Worm (Caenorhabditis elegans) whole organism, L1 larva: ENCODE measurements around the gene set-22.

Experiments
- blmp-1 ChIP-seq: fragments of 150-350 bp; optimal IDR thresholded peaks from 2 replicates; lab custom pipeline; 2014; ENCODE audit warnings: missing biosample characterization, missing genetic modification characterization
- egl-27 ChIP-seq, 2 experiments: fragments of 150-350 bp in 1 of 2; sonication (generic microtip); optimal IDR thresholded peaks; 3 replicates each; lab custom pipeline; 2017 to 2018; ENCODE audit warnings: missing biosample characterization in 2 of 2, missing genetic modification characterization in 2 of 2, missing genetic modification reagents in 2 of 2
- elt-2 ChIP-seq: sonication (generic microtip); optimal IDR thresholded peaks from 2 replicates; lab custom pipeline; 2016; ENCODE audit warnings: missing genetic modification characterization, mild to moderate bottlenecking, inconsistent platforms, missing compliant biosample characterization, missing genetic modification reagents
- fkh-10 ChIP-seq: sonication (generic microtip); optimal IDR thresholded peaks from 2 replicates; lab custom pipeline; 2017; ENCODE audit warnings: missing biosample characterization, missing genetic modification reagents, missing genetic modification characterization
- lin-15B ChIP-seq: fragments of 150-350 bp; sonication (generic microtip); optimal IDR thresholded peaks from 3 replicates; lab custom pipeline; 2014; ENCODE audit warnings: missing biosample characterization, missing genetic modification characterization
- nhr-12 ChIP-seq: sonication (generic microtip); optimal IDR thresholded peaks from 2 replicates; lab custom pipeline; 2017; ENCODE audit warnings: missing biosample characterization, missing genetic modification characterization
- nhr-237 ChIP-seq: fragments of 150-350 bp; optimal IDR thresholded peaks from 2 replicates; lab custom pipeline; 2014; ENCODE audit warnings: missing biosample characterization, missing genetic modification characterization
- nhr-47 ChIP-seq: sonication (generic microtip); optimal IDR thresholded peaks from 2 replicates; lab custom pipeline; 2016; ENCODE audit warnings: mild to moderate bottlenecking, missing genetic modification characterization, moderate library complexity, missing compliant biosample characterization
- nhr-84 ChIP-seq: sonication (generic microtip); optimal IDR thresholded peaks from 2 replicates; lab custom pipeline; 2017; ENCODE audit warnings: missing biosample characterization, missing genetic modification characterization
- pqm-1 ChIP-seq: sonication (generic microtip); optimal IDR thresholded peaks from 3 replicates; lab custom pipeline; 2017; ENCODE audit warnings: missing biosample characterization, missing genetic modification characterization
- rnt-1 ChIP-seq: sonication (generic microtip); optimal IDR thresholded peaks from 2 replicates; lab custom pipeline; 2016; ENCODE audit warnings: mild to moderate bottlenecking, missing genetic modification characterization, moderate library complexity, missing compliant biosample characterization

DNA sequence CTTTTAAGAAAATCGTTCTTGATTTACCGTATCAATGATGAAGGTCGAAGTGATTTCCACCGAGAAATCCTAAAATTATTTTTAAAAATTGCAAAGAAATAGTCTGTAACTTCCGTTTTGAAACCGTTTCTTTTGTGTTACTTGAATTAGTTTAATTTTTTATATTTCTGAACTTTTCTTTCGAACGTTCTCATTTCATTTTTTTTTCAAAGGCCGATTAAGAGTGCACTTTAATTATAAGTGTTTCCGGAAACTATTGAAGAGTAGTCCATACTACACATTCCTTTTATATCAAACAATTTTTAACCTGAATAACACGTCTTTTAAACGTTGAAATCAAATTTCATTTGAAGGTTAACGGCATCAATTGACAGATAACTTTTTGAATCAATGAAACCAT lies 30.9 kb downstream of the set-22 start:
- TF ChIP-seq elt-2 (tag; lab: Kevin White, UChicago) (no peak), lin-15B (tag; lab: Kevin White, UChicago) (no peak), fkh-10 (GFP tag; lab: Kevin White, UChicago) (no peak), rnt-1 (tag; lab: Kevin White, UChicago) (no peak), pqm-1 (tag; lab: Kevin White, UChicago) (no peak), egl-27 (tag; optimal IDR thresholded peaks at IDR 0.05; lab: Kevin White, UChicago) (no peak), nhr-237 (tag; lab: Kevin White, UChicago) (no peak), nhr-47 (tag; lab: Kevin White, UChicago) (no peak), nhr-12 (tag; lab: Kevin White, UChicago) (no peak), nhr-84 (no peak), blmp-1 (no peak)
